Worm (Caenorhabditis elegans): ENCODE data around the gene srz-38.

srz-38 gene

DNA sequence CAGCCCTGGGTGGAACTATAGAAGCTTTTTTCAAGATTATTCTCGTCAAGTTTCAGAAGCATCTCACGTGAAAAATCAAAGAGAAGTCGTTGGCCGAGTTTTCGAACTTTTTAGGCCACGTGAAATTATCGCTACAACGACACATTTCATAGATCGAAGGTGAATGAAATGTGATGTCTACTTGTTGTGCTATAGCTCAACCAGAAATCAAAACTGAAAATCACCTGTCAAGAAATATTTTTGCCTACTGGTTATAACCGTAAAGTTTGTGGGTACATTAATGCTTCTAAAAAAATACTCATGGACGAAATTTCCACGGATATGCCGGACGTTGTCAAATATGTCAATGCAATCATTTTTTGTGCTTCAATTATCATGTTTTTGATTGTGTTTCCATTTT, at the start of gene srz-38:
TSS of gene srz-38 (plus strand) at position 301 of the 400 bp plus-strand sequence.
- TF ChIP-seq rcor-1 (GFP tag; IDR thresholded peaks at IDR 0.05) = no peak
- no peak for TF ChIP-seq attf-6 (GFP tag; IDR thresholded peaks at IDR 0.05)
- no peak for TF ChIP-seq sptf-2 (GFP tag; optimal IDR thresholded peaks at IDR 0.05)
- no peak for TF ChIP-seq hrde-1 (tag; optimal IDR thresholded peaks at IDR 0.05; ENCODE audit: borderline replicate concordance)
- no peak for TF ChIP-seq lsl-1 (GFP tag; optimal IDR thresholded peaks at IDR 0.05)
- no peak for TF ChIP-seq ztf-22 (GFP tag; optimal IDR thresholded peaks at IDR 0.05)
- TF ChIP-seq hlh-12 (tag; optimal IDR thresholded peaks at IDR 0.05) = no peak
- TF ChIP-seq F22D6.2 (tag; optimal IDR thresholded peaks at IDR 0.05) = no peak
- TF ChIP-seq attf-3 (GFP tag; conservative IDR thresholded peaks at IDR 0.05) = no peak
- TF ChIP-seq B0035.1 (tag; optimal IDR thresholded peaks at IDR 0.05) = no peak
- no peak for TF ChIP-seq F23B12.7 (tag; optimal IDR thresholded peaks at IDR 0.05; ENCODE audit: insufficient read depth)

DNA sequence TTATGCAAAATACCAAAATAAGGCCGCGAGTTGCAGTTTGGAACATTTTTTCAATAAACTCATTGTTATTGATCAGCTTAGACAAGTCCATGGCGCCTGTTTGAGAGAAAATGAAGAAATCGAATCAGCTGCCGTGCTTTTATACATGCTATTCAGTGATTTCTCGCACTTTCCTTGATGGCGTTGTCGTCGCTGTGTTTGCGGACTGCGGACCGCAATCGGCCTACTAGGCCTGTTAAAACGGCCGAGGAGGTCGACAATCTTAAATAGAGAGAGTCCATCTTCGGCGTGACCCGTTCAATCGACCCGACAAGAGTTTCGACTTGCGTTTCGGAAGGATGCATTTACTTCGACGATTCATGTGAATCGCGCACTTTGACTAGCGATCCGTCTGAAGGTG, 44.4 kb upstream of the srz-38 start, which contains the start of gene srz-75:
TSS of gene srz-75 (minus strand) at position 101 of the 400 bp plus-strand sequence.
- no peak for TF ChIP-seq egrh-3 (GFP tag; IDR thresholded peaks at IDR 0.05)
- TF ChIP-seq nhr-90 (tag; optimal IDR thresholded peaks at IDR 0.05) = no peak
- TF ChIP-seq Y95B8A.8 (GFP tag; IDR thresholded peaks at IDR 0.05) = no peak

DNA sequence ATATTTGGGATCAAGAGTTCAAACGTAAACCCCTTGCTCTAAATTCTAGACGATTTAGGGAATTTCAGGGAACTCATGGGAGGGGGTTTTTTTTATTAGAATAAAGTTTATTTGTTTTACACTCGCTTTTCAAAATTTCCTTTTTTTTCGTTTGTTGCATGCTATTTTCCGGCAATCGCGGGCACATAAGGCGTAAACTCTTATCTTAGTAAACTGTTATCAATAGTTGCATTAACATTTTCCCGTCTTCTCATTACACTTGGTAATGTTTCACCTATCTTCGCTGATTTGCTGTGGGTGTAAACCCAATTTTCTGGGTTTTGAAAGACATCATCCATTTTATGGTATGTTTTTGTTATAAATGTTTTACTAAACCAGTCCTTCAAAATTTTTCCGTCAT, 41.2 kb upstream of the srz-38 start:
- TF ChIP-seq snpc-1.1 (tag; optimal IDR thresholded peaks at IDR 0.05; ENCODE audit: insufficient read depth) (no peak), F39B2.1 (GFP tag; IDR thresholded peaks at IDR 0.05) (no peak), Y56A3A.18 (GFP tag; IDR thresholded peaks at IDR 0.05) (no peak), lin-26 (GFP tag; IDR thresholded peaks at IDR 0.05) (no peak), T26A5.8 (tag; optimal IDR thresholded peaks at IDR 0.05) (no peak), unc-130 (GFP tag; optimal IDR thresholded peaks at IDR 0.05) (no peak), ceh-40 (GFP tag; IDR thresholded peaks at IDR 0.05) (no peak), Y95B8A.8 (GFP tag; IDR thresholded peaks at IDR 0.05) (no peak), zfh-2 (GFP tag; conservative IDR thresholded peaks at IDR 0.05) (no peak), T07F8.4 (tag; optimal IDR thresholded peaks at IDR 0.05) (no peak), ets-4 (GFP tag; optimal IDR thresholded peaks at IDR 0.05) (no peak)

DNA sequence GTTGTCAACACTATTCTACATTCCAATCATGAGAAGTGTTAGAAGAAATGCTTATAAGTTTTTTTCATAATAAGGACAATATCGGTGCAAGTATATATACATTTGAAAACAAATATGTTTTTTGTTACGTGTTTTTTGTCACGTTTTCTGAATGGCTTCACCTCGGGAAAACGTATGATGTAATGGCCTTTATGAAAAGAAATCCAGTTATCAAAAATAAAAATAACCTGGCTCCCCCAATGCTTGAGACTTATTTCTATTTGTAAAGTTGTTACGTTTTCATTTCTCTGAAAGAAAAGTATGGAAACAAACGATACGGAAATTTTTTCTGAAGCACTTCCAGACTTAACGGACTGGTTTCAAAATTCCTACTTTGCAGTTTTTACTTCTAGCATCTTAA, 36.3 kb upstream of the srz-38 start, which contains the start of gene srz-72:
TSS of gene srz-72 (plus strand) at position 301 of the 400 bp plus-strand sequence.
- TF ChIP-seq repo-1 (tag; optimal IDR thresholded peaks at IDR 0.05) = no peak
- no peak for TF ChIP-seq ceh-40 (GFP tag; IDR thresholded peaks at IDR 0.05)
- no peak for TF ChIP-seq B0019.2 (GFP tag; conservative IDR thresholded peaks at IDR 0.05)
- no peak for TF ChIP-seq ztf-22 (GFP tag; optimal IDR thresholded peaks at IDR 0.05)
- no peak for TF ChIP-seq mxl-1 (tag; optimal IDR thresholded peaks at IDR 0.05)
- no peak for TF ChIP-seq ccch-3 (GFP tag; optimal IDR thresholded peaks at IDR 0.05)
- TF ChIP-seq F49E8.2 (tag; optimal IDR thresholded peaks at IDR 0.05; ENCODE audit: insufficient read depth) = no peak
- TF ChIP-seq sdz-38 (tag; optimal IDR thresholded peaks at IDR 0.05) = no peak
- no peak for TF ChIP-seq F23B12.7 (tag; optimal IDR thresholded peaks at IDR 0.05; ENCODE audit: insufficient read depth)
- TF ChIP-seq mes-4 (tag; optimal IDR thresholded peaks at IDR 0.05) = no peak

DNA sequence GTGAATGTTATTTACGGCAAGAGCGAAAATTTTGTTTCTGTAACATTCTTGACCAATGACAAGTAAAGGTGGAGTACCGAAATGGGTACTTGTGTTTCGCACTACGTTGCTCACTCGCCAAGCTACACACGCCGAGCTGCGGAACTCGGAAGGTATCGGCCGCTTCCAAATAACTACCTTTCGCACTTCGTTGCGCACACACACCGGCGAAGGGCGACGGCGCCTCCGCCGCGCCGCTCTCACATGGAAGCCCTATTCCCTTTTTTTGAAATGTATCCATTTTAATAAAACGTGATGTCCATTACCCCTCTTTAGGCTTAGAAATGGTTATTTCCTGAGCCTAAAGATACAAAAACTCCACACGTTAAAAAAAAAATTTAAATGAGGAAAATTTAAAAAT, 28.2 kb upstream of the srz-38 start:
- TF ChIP-seq ceh-79 (tag; optimal IDR thresholded peaks at IDR 0.05) (no peak), attf-6 (GFP tag; IDR thresholded peaks at IDR 0.05) (peak; percentile 82; the same call in 1 of the 2 replicates), mes-4 (tag; optimal IDR thresholded peaks at IDR 0.05) (no peak), hsf-1 (GFP tag; IDR thresholded peaks at IDR 0.05) (no peak), tlf-1 (GFP tag; optimal IDR thresholded peaks at IDR 0.05) (no peak), snpc-4 (GFP tag; optimal IDR thresholded peaks at IDR 0.05) (no peak), snpc-4 (tag; optimal IDR thresholded peaks at IDR 0.05) (peak in 2 of 4 experiments; percentile 73 to 80), madf-3 (GFP tag; IDR thresholded peaks at IDR 0.05) (no peak), athp-1 (tag; optimal IDR thresholded peaks at IDR 0.05) (no peak), atf-7 (tag; optimal IDR thresholded peaks at IDR 0.05) (no peak), gei-17 (GFP tag; optimal IDR thresholded peaks at IDR 0.05) (no peak), B0035.1 (tag; optimal IDR thresholded peaks at IDR 0.05) (no peak), aptf-2 (GFP tag; conservative IDR thresholded peaks at IDR 0.05) (no peak), ztf-22 (GFP tag; optimal IDR thresholded peaks at IDR 0.05) (no peak)
